Fruit fly (Drosophila melanogaster) whole organism, prepupa: Measurements from ENCODE around the gene CG42709.

Experiments used
- CG11762 ChIP-seq: fragments of 200-800 bp; sonication (Bioruptor generic); optimal IDR thresholded peaks from 3 replicates; lab custom pipeline; 2016; ENCODE audit warnings: missing biosample characterization, missing genetic modification characterization; ENCODE audit not compliant: insufficient read depth
- CG31627 ChIP-seq: fragments of 200-800 bp; sonication (Bioruptor generic); optimal IDR thresholded peaks from 3 replicates; lab custom pipeline; 2016; ENCODE audit warnings: missing biosample characterization, missing genetic modification characterization
- CG32006 ChIP-seq: fragments of 200-800 bp; sonication (Bioruptor generic); optimal IDR thresholded peaks from 3 replicates; lab custom pipeline; 2017; ENCODE audit warnings: missing biosample characterization, mild to moderate bottlenecking, missing genetic modification characterization
- CG34406 ChIP-seq: fragments of 200-800 bp; sonication (Bioruptor generic); optimal IDR thresholded peaks from 3 replicates; lab custom pipeline; 2016; ENCODE audit warnings: missing biosample characterization, missing genetic modification characterization
- CG8319 ChIP-seq: fragments of 200-800 bp; sonication (Bioruptor generic); optimal IDR thresholded peaks from 3 replicates; lab custom pipeline; 2016; ENCODE audit warnings: missing biosample characterization, missing genetic modification characterization
- CG8632 ChIP-seq: fragments of 200-800 bp; sonication (Bioruptor generic); optimal IDR thresholded peaks from 3 replicates; lab custom pipeline; 2016; ENCODE audit warnings: missing biosample characterization, missing genetic modification characterization
- Hr38 ChIP-seq: sonication (Bioruptor generic); optimal IDR thresholded peaks from 2 replicates; lab custom pipeline; 2016; ENCODE audit warnings: missing biosample characterization, missing genetic modification characterization
- Hr39 ChIP-seq: fragments of 200-800 bp; sonication (Bioruptor generic); optimal IDR thresholded peaks from 2 replicates; lab custom pipeline; 2016; ENCODE audit warnings: missing biosample characterization, missing genetic modification characterization
- Lpt ChIP-seq: fragments of 200-800 bp; sonication (Bioruptor generic); optimal IDR thresholded peaks from 3 replicates; lab custom pipeline; 2016; ENCODE audit warnings: missing biosample characterization, missing genetic modification characterization
- Sox14 ChIP-seq: fragments of 200-800 bp; sonication (Bioruptor generic); optimal IDR thresholded peaks from 3 replicates; lab custom pipeline; 2016; ENCODE audit warnings: missing biosample characterization, missing genetic modification characterization
- acj6 ChIP-seq: fragments of 200-800 bp; sonication (Bioruptor generic); optimal IDR thresholded peaks from 3 replicates; lab custom pipeline; 2016; ENCODE audit warnings: missing biosample characterization, missing genetic modification characterization
- fkh ChIP-seq: fragments of 200-800 bp; sonication (Bioruptor generic); optimal IDR thresholded peaks from 3 replicates; lab custom pipeline; 2017; ENCODE audit warnings: missing biosample characterization, mild to moderate bottlenecking, missing genetic modification characterization, moderate library complexity
- pdm3 ChIP-seq: fragments of 200-800 bp; sonication (Bioruptor generic); optimal IDR thresholded peaks from 3 replicates; lab custom pipeline; 2016; ENCODE audit warnings: missing biosample characterization, missing genetic modification characterization
- spab ChIP-seq: fragments of 200-800 bp; sonication (Bioruptor generic); optimal IDR thresholded peaks from 2 replicates; lab custom pipeline; 2017; ENCODE audit warnings: missing biosample characterization, mild to moderate bottlenecking, missing genetic modification characterization, missing genetic modification reagents

- TF ChIP-seq CG31627, result no peak
- TF ChIP-seq Hr38, result no peak
- TF ChIP-seq CG11762 (GFP tag; lab: Kevin White, UChicago), result no peak
- TF ChIP-seq CG32006 (GFP tag; lab: Kevin White, UChicago), result no peak
- TF ChIP-seq acj6 (GFP tag; lab: Kevin White, UChicago), result no peak
- TF ChIP-seq spab (GFP tag; lab: Kevin White, UChicago), result no peak
- TF ChIP-seq Lpt (GFP tag; lab: Kevin White, UChicago), result no peak
- TF ChIP-seq CG8319 (GFP tag; lab: Kevin White, UChicago), result no peak
- TF ChIP-seq pdm3 (GFP tag; lab: Kevin White, UChicago), result no peak
- no peak for TF ChIP-seq CG8632 (GFP tag; lab: Kevin White, UChicago)
- TF ChIP-seq CG34406 (GFP tag; lab: Kevin White, UChicago), result no peak
- TF ChIP-seq Hr39 (GFP tag; lab: Kevin White, UChicago), result no peak
- TF ChIP-seq fkh (GFP tag; lab: Kevin White, UChicago), result no peak
- no peak for TF ChIP-seq Sox14
Observed at dm6 chr3L:12839882-12840281, 49.9 kb downstream of the CG42709 start.
